Fruit fly (Drosophila melanogaster) whole organism, larva: Measurements from ENCODE around the gene CG6333.

Experiments used
- noc ChIP-seq: fragments of 200-800 bp; sonication (Bioruptor generic); optimal IDR thresholded peaks from 3 replicates; lab custom pipeline; 2019; ENCODE audit warnings: missing biosample characterization, mild to moderate bottlenecking, missing genetic modification characterization, moderate library complexity

The CG6333 gene

DNA sequence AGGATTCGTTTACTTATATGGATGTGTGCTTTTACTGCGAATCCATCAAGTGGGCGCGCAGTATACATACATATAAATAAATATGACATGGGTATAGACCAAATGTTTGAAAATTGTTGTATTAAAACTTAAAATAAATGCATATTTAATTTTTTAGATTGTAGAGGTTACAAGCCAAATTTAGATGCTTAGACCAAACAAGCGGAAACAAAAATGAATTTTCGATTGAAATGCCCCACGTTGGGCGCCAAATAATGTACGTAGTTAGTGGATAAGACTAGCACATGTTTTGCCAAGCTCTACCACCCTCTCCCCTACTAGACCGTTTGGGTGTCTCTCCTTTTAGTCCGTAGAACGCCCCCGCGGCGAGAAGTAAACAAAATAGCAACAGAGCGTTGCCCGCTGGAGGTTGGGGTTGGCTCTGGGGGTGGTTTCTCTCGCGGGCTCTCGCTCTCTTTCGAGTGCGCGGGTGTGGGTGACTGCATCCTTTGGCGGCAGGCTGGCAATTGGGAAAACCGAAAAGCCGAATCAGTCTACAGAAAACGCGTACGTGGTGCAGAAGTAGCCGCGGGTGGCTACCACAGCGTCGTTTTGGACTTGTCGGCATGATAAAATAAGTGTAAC lies 47.0 kb downstream of the CG6333 start, which contains the start of gene CG18265:
Gene CG18265, plus strand, starts transcription at position 530 of the 624 bp plus-strand sequence.
- no peak for TF ChIP-seq noc (tag; lab: Kevin White, UChicago)

DNA sequence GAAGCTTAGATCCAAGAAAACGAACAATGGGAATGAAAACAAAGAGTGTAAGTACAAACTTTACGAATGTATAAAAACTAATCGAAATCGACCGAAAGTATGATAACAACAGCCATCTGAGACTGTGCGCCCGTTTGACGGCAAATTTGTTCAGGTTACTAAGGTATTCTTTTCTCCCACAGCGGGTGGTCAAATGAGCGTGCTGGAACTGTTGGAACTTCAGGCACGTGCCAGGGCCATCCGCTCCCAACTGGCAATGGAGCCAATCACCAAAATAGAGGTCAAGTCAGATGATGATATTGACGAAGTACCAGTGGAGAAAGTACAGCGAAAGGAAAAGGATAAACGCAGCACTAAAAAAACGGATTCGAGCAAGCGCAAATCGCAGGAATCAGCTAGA lies 49.7 kb downstream of the CG6333 start, which contains the start of gene CG12229:
Gene CG12229, minus strand, starts transcription at position 101 of the 400 bp plus-strand sequence.
- no peak for TF ChIP-seq noc (tag; lab: Kevin White, UChicago)

DNA sequence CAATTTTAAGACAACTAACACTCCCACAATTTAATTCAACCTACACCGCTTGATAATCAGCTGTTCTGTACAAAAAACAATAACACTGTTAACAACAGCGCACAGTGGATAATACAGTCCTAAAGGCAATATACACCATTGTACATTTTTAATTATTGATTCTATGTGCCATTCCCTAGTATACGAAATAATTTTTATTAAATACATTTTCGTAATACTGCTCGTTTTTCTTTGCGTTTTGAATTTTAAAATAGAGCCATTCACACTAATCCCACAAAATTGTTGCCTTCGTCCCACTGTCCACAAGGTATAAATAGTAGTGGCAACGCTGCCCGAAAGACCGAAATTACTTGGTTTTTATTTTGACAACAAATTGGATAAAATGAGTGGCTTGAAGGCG lies 52.5 kb downstream of the CG6333 start, which contains the start of the genes Coq4 and CG32176:
Gene Coq4, minus strand, starts transcription at position 67 of the 400 bp plus-strand sequence.
Gene CG32176, plus strand, starts transcription at position 314 of the 400 bp plus-strand sequence.
- peak; percentile 94 for TF ChIP-seq noc (tag; lab: Kevin White, UChicago)

DNA sequence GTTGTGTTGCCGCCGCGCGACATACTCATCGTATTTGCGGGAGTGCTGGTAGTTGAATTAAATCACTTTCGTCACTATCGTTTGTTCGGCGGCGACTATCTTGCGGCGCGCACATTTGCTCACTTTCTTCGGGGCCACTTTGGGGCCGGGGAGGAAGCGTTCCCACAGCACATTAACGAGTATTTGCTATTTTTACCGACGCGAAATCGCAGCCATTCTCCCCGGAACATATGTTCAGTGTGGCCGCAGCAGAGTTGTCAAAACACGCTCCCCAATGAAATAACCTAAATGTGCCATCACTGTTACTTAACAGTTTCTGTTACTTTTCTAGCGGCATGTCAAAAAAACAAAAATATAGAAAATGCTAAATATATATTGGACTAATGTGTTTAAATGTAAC lies 53.1 kb downstream of the CG6333 start, which contains the start of gene frc:
Gene frc, minus strand, starts transcription at position 244 of the 400 bp plus-strand sequence.
- no peak for TF ChIP-seq noc (tag; lab: Kevin White, UChicago)

DNA sequence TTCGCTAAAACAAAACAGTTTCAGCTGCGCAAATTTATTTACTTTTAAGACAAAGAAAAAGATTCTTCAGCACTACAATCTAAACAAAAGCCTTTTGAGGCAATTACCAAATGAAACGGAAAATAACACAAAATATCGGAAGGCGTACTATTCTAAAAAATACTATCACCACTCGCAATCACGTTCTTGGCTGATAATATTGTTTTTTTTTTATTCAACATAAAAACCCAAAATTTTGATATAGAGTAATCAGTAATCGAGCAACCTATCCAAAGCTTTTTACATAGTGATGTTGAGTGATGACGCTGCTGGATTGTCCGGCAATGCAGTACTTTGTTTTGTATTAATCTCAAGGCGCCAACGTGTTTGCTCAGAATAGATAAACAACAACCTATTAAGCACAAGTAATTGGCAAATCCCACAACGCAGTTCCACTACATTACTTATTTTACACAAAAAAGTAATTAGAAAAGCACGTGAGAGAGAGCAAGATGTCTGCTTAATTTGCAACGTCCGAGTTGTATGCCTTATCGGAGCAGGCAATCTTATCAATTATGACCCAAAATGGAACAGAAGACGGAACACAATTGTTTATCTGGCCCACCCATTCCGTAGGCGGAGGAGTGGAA lies 55.0 kb downstream of the CG6333 start:
- peak; percentile 41 for TF ChIP-seq noc (tag; lab: Kevin White, UChicago)

DNA sequence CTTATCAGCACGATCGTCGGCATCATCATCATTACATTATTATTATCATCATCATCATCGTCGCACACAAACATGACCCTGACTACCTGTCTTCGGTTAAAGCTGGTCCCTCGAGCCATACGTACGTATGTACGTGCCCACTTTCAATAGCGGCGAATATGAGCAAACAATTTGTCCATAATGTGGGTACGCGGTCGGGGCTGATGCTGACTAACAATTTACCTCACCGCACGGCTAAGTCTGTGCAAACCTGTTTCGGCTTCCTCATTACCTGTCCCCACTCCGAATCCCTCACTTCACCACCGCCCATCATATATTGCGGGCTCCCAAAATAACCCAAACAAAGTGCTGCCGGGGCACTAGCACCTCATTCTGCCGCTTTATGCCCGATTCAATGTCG lies 55.6 kb downstream of the CG6333 start:
- TF ChIP-seq noc (tag; lab: Kevin White, UChicago): no peak
